Fruit fly (Drosophila melanogaster): ENCODE results near the gene CG9674.
A peak's percentile ranks its signal among the peaks of the same experiment; 100 is the strongest.

CG9674 gene

dm6 chr3L:16786728-16787127 lies 20.8 kb downstream of the CG9674 start, which contains the start of gene eIF3e:
Gene eIF3e (minus strand): TSS chr3L:16786941.
- TF ChIP-seq D1 (tag; optimal IDR thresholded peaks at IDR 0.05) (no peak), CG15710 (tag; optimal IDR thresholded peaks at IDR 0.05) (no peak), CG32121 (GFP tag; IDR thresholded peaks at IDR 0.05) (no peak), CG8301 (tag; optimal IDR thresholded peaks at IDR 0.05) (no peak), rn (GFP tag; IDR thresholded peaks at IDR 0.05) (no peak), CG13204 (GFP tag; optimal IDR thresholded peaks at IDR 0.05) (no peak), CG12605 (GFP tag; IDR thresholded peaks at IDR 0.05) (0 out of 2 replicates have a peak, but pooled peaks have one; percentile 14), CG10348 (GFP tag; IDR thresholded peaks at IDR 0.05) (no peak), CG4496 (GFP tag; IDR thresholded peaks at IDR 0.05) (no peak)

dm6 chr3L:16782789-16783188 lies 24.7 kb downstream of the CG9674 start, which contains the start of gene CG9706:
Gene CG9706 (plus strand): TSS chr3L:16783010.
- TF ChIP-seq CG8301 (tag; optimal IDR thresholded peaks at IDR 0.05): no peak
- TF ChIP-seq CG10348 (GFP tag; IDR thresholded peaks at IDR 0.05): no peak

DNA sequence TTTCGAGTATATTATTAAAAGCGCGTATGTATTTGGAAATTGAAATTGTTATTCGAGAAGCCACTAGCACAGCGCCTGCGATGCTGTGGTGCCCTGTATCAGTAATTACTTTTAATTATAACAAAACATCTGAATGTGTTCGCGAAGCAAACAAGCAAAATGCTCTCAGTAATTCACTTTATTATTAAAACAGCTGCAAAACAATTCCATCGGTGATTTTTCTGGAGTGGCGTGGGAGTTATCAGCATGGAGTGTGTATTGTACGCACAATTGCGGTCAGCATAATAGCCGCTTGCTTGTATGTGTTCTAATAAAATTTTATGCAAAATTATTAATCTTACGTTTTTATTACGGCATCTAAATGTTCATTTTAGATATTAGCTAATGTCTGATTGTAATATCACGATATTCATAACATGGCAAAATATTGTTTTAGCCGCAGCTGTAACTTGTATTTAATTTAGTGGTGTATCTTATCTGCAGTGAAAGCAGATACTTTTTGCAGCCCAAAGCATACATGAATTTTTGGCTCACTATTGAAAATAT lies 25.2 kb downstream of the CG9674 start:
- no peak for TF ChIP-seq D1 (tag; optimal IDR thresholded peaks at IDR 0.05)
- peak; percentile 64 for TF ChIP-seq CG34367 (tag; optimal IDR thresholded peaks at IDR 0.05)
- TF ChIP-seq CG13204 (GFP tag; optimal IDR thresholded peaks at IDR 0.05): no peak
- peak; percentile 80 for TF ChIP-seq CG17806 (tag; optimal IDR thresholded peaks at IDR 0.05)
- TF ChIP-seq CG10348 (GFP tag; IDR thresholded peaks at IDR 0.05): no peak
- peak; percentile 68; the same call in 1 of the 2 replicates for TF ChIP-seq CG12605 (GFP tag; IDR thresholded peaks at IDR 0.05)
- TF ChIP-seq Pif1B (GFP tag; optimal IDR thresholded peaks at IDR 0.05): no peak
- TF ChIP-seq Snoo (tag; optimal IDR thresholded peaks at IDR 0.05): peak; percentile 75
- TF ChIP-seq fd96Ca (GFP tag; IDR thresholded peaks at IDR 0.05): peak; percentile 57; the same call in 2 of the 3 replicates
- TF ChIP-seq Ets98B (GFP tag; IDR thresholded peaks at IDR 0.05): peak; percentile 78
- TF ChIP-seq CG9948 (tag; optimal IDR thresholded peaks at IDR 0.05): peak; percentile 77
- TF ChIP-seq gl (tag; optimal IDR thresholded peaks at IDR 0.05): peak; percentile 67
- peak; percentile 83 for TF ChIP-seq CG4496 (GFP tag; IDR thresholded peaks at IDR 0.05)
- peak; percentile 74 for TF ChIP-seq CG32121 (GFP tag; IDR thresholded peaks at IDR 0.05)
- TF ChIP-seq CG8301 (tag; optimal IDR thresholded peaks at IDR 0.05): no peak
- TF ChIP-seq CG8159 (tag; optimal IDR thresholded peaks at IDR 0.05): peak; percentile 81
- no peak for TF ChIP-seq Pif1A (GFP tag; optimal IDR thresholded peaks at IDR 0.05)
- TF ChIP-seq CG14655 (GFP tag; optimal IDR thresholded peaks at IDR 0.05): no peak
- TF ChIP-seq EcR (GFP tag; optimal IDR thresholded peaks at IDR 0.05): no peak
- TF ChIP-seq CG15710 (tag; optimal IDR thresholded peaks at IDR 0.05): peak; percentile 74
- no peak for TF ChIP-seq rn (GFP tag; IDR thresholded peaks at IDR 0.05)

DNA sequence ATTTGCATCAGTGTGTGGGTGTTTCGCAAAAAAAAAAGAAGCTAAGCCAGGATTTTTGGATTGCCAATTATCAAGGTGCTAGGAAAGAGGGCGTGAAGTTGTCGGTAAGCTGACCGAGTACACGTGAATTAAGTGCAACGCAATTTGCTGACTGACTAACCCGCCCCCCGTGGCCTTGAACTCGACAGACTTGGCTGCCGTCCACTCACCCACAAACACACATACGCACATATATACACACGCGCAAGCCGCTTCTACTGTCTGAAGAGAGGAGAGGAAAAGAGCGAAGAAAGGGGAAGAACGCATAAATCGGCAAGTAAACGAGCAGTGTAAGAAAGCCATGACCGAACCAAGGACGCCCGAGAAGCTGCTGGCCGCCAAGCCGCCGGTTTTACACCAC lies 27.2 kb downstream of the CG9674 start:
- no peak for TF ChIP-seq CG8301 (tag; optimal IDR thresholded peaks at IDR 0.05)
- peak; percentile 96 for TF ChIP-seq EcR (GFP tag; optimal IDR thresholded peaks at IDR 0.05)

DNA sequence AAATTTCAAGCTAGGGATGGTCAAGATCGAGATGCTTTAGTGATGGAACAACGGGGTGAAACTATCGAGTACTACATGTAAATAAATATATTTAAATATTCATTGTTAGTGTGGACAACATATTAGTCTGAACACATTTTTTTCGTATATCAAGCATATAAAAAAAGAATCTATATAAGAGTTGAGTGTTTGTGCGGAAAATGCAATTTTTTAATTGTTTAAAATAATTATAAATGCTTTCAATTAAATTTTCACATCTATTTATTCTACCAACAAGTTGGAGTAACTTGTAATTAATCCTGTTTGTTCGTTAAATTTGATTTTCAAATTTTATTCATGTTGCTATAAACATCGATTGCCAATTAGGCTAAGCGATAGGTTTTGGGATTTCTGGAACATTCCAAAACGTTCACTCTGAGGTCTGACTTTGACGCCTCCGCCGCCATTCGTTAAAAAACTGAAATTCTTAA lies 27.8 kb downstream of the CG9674 start, which contains the start of the genes mus302 and CG9705:
Gene mus302, minus strand, starts transcription at position 33 of the 470 bp plus-strand sequence.
Gene CG9705, plus strand, starts transcription at position 397 of the 470 bp plus-strand sequence.
- peak; percentile 12 for TF ChIP-seq CG9948 (tag; optimal IDR thresholded peaks at IDR 0.05)
- no peak for TF ChIP-seq CG14655 (GFP tag; optimal IDR thresholded peaks at IDR 0.05)
- no peak for TF ChIP-seq Ets98B (GFP tag; IDR thresholded peaks at IDR 0.05)
- TF ChIP-seq EcR (GFP tag; optimal IDR thresholded peaks at IDR 0.05): no peak
- peak; percentile 47 for TF ChIP-seq CG8159 (tag; optimal IDR thresholded peaks at IDR 0.05)
- TF ChIP-seq CG15710 (tag; optimal IDR thresholded peaks at IDR 0.05): peak; percentile 40
- peak; percentile 6 for TF ChIP-seq CG8301 (tag; optimal IDR thresholded peaks at IDR 0.05)
- no peak for TF ChIP-seq CG34367 (tag; optimal IDR thresholded peaks at IDR 0.05)
- no peak for TF ChIP-seq CG10348 (GFP tag; IDR thresholded peaks at IDR 0.05)
- TF ChIP-seq Pif1B (GFP tag; optimal IDR thresholded peaks at IDR 0.05): no peak

DNA sequence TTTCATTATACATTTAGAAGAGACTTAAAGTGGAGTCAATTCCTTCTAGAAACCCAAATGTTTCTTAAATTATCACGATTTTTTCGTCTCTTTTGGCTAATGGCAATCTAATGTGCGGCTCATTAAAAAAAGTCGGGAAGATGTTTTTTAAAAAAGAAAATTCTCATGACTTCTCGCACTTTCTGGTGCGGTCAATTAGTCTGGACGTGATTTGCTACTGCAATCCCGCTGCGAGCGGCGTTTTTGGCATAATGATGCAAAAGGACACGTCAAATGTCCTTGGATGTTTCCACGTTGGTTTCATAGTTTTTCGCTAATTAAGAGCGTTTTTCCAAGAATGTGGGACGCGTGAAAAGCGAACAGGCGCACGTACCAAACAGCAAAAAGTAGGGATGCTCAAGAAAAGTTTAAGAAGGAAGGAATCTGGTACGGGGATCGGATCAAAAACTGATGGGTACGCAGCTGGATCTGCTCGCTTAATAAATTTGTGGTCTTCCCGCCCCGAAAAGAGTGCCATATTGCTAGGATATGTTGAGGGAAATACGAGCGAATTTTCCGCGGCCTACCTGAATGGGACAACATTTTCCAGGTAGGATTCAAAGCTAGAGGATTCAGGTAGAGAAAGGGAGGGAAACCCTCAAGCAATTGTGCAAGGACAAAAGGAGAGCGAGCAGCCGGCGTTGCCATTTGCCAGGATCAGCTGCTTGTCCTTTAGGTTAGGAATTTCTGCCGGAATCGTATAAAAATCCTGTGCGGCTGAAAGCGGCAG lies 34.6 kb downstream of the CG9674 start:
- TF ChIP-seq fd96Ca (GFP tag; IDR thresholded peaks at IDR 0.05) (no peak), CG13204 (GFP tag; optimal IDR thresholded peaks at IDR 0.05) (no peak), CG14655 (GFP tag; optimal IDR thresholded peaks at IDR 0.05) (no peak), CG34367 (tag; optimal IDR thresholded peaks at IDR 0.05) (no peak), CG12605 (GFP tag; IDR thresholded peaks at IDR 0.05) (no peak), Pif1A (GFP tag; optimal IDR thresholded peaks at IDR 0.05) (no peak), CG8301 (tag; optimal IDR thresholded peaks at IDR 0.05) (no peak), D1 (tag; optimal IDR thresholded peaks at IDR 0.05) (no peak), gl (tag; optimal IDR thresholded peaks at IDR 0.05) (no peak), CG4496 (GFP tag; IDR thresholded peaks at IDR 0.05) (no peak), EcR (GFP tag; optimal IDR thresholded peaks at IDR 0.05) (no peak), CG8159 (tag; optimal IDR thresholded peaks at IDR 0.05) (no peak), CG15710 (tag; optimal IDR thresholded peaks at IDR 0.05) (no peak), CG17806 (tag; optimal IDR thresholded peaks at IDR 0.05) (no peak), CG32121 (GFP tag; IDR thresholded peaks at IDR 0.05) (no peak), CG9948 (tag; optimal IDR thresholded peaks at IDR 0.05) (no peak), Snoo (tag; optimal IDR thresholded peaks at IDR 0.05) (no peak), Pif1B (GFP tag; optimal IDR thresholded peaks at IDR 0.05) (no peak)
